Fruit fly (Drosophila melanogaster) whole organism, embryonic: ENCODE data around the gene CG43051.
A peak's percentile ranks its signal among the peaks of the same experiment; 100 is the strongest.

Experiments used
- ATbp ChIP-seq: fragments of 200-800 bp; sonication (Bioruptor generic); optimal IDR thresholded peaks from 2 replicates; lab custom pipeline; 2017; ENCODE audit warnings: missing biosample characterization, mild to moderate bottlenecking, missing genetic modification characterization, missing genetic modification reagents
- B-H1 ChIP-seq: fragments of 200-800 bp; sonication (Bioruptor generic); IDR thresholded peaks from 3 replicates; pipeline ENCODE4 v1.3.6; 2022; ENCODE audit warnings: missing biosample characterization, missing genetic modification characterization
- Bdp1 ChIP-seq: fragments of 200-800 bp; sonication (Bioruptor generic); optimal IDR thresholded peaks from 3 replicates; lab custom pipeline; 2016; ENCODE audit warnings: missing biosample characterization, missing genetic modification characterization
- CG10959 ChIP-seq: fragments of 200-800 bp; sonication (Bioruptor generic); IDR thresholded peaks from 2 replicates; pipeline ENCODE4 v1.3.6; 2022; ENCODE audit warnings: missing biosample characterization, missing genetic modification characterization
- CG11085 ChIP-seq: fragments of 200-800 bp; sonication (Bioruptor generic); IDR thresholded peaks from 2 replicates; pipeline ENCODE4 v1.3.6; 2022; ENCODE audit warnings: missing biosample characterization, missing genetic modification characterization
- CG12071 ChIP-seq: fragments of 200-800 bp; sonication (Bioruptor generic); optimal IDR thresholded peaks from 3 replicates; lab custom pipeline; 2018; ENCODE audit warnings: missing biosample characterization, mild to moderate bottlenecking, missing genetic modification characterization
- CG12104 ChIP-seq: fragments of 200-800 bp; sonication (Bioruptor generic); optimal IDR thresholded peaks from 3 replicates; lab custom pipeline; 2016; ENCODE audit warnings: missing biosample characterization, missing genetic modification characterization
- CG13123 ChIP-seq: fragments of 200-800 bp; sonication (Bioruptor generic); optimal IDR thresholded peaks from 2 replicates; lab custom pipeline; 2016; ENCODE audit warnings: missing biosample characterization, missing genetic modification characterization
- CG13424 ChIP-seq: fragments of 200-800 bp; sonication (Bioruptor generic); optimal IDR thresholded peaks from 2 replicates; lab custom pipeline; 2019; ENCODE audit warnings: missing biosample characterization, mild to moderate bottlenecking, missing genetic modification characterization, moderate library complexity
- CG2120 ChIP-seq: fragments of 200-800 bp; sonication (Bioruptor generic); optimal IDR thresholded peaks from 3 replicates; lab custom pipeline; 2016; ENCODE audit warnings: missing biosample characterization, missing genetic modification characterization
- CG2129 ChIP-seq: fragments of 200-800 bp; sonication (Bioruptor generic); IDR thresholded peaks from 2 replicates; pipeline ENCODE4 v1.3.6; 2022; ENCODE audit warnings: missing biosample characterization, missing genetic modification characterization; ENCODE audit not compliant: partially characterized antibody
- CG30403 ChIP-seq: fragments of 200-800 bp; sonication (Bioruptor generic); optimal IDR thresholded peaks from 3 replicates; lab custom pipeline; 2016; ENCODE audit warnings: missing biosample characterization, missing genetic modification characterization
- CG31365 ChIP-seq: fragments of 200-800 bp; sonication (Bioruptor generic); optimal IDR thresholded peaks from 2 replicates; lab custom pipeline; 2018; ENCODE audit warnings: missing biosample characterization, mild to moderate bottlenecking, missing genetic modification characterization
- CG32532 ChIP-seq: fragments of 200-800 bp; sonication (Bioruptor generic); IDR thresholded peaks from 2 replicates; pipeline ENCODE4 v1.3.6; 2022; ENCODE audit warnings: missing biosample characterization, missing genetic modification characterization
- CG32767 ChIP-seq: fragments of 200-800 bp; sonication (Bioruptor generic); IDR thresholded peaks from 2 replicates; pipeline ENCODE4 v1.3.6; 2022; ENCODE audit warnings: missing biosample characterization, missing genetic modification characterization
- CG4617 ChIP-seq: fragments of 200-800 bp; sonication (Bioruptor generic); optimal IDR thresholded peaks from 3 replicates; lab custom pipeline; 2016; ENCODE audit warnings: missing biosample characterization, missing genetic modification characterization, borderline replicate concordance
- CG5180 ChIP-seq: fragments of 200-800 bp; sonication (Bioruptor generic); optimal IDR thresholded peaks from 3 replicates; lab custom pipeline; 2017; ENCODE audit warnings: missing biosample characterization, missing genetic modification characterization, mild to moderate bottlenecking, moderate library complexity, missing genetic modification reagents
- CG6765 ChIP-seq: fragments of 200-800 bp; sonication (Bioruptor generic); optimal IDR thresholded peaks from 3 replicates; lab custom pipeline; 2017; ENCODE audit warnings: missing biosample characterization, mild to moderate bottlenecking, missing genetic modification characterization
- CG7357 ChIP-seq: fragments of 200-800 bp; sonication (Bioruptor generic); IDR thresholded peaks from 3 replicates; pipeline ENCODE4 v1.3.6; 2022; ENCODE audit warnings: missing biosample characterization, missing genetic modification characterization
- CG8478 ChIP-seq: fragments of >200 bp; optimal IDR thresholded peaks from 2 replicates; lab custom pipeline; 2018
- CG9797 ChIP-seq: fragments of 200-800 bp; sonication (Bioruptor generic); optimal IDR thresholded peaks from 3 replicates; lab custom pipeline; 2018; ENCODE audit warnings: missing biosample characterization, mild to moderate bottlenecking, missing genetic modification characterization
- CHES-1-like ChIP-seq: fragments of 200-800 bp; sonication (Bioruptor generic); optimal IDR thresholded peaks from 2 replicates; lab custom pipeline; 2016; ENCODE audit warnings: missing biosample characterization, missing genetic modification characterization
- Drgx ChIP-seq: fragments of 200-800 bp; sonication (Bioruptor generic); IDR thresholded peaks from 2 replicates; pipeline ENCODE4 v1.3.6; 2022; ENCODE audit warnings: missing biosample characterization, missing genetic modification characterization
- ERR ChIP-seq: fragments of 200-800 bp; sonication (Bioruptor generic); optimal IDR thresholded peaks from 2 replicates; lab custom pipeline; 2016; ENCODE audit warnings: missing biosample characterization, missing genetic modification characterization
- Elba2 ChIP-seq: fragments of 200-800 bp; sonication (Bioruptor generic); optimal IDR thresholded peaks from 3 replicates; lab custom pipeline; 2016; ENCODE audit warnings: missing biosample characterization, missing genetic modification characterization
- Ets65A ChIP-seq: fragments of 200-800 bp; sonication (Bioruptor generic); peaks from one replicate; lab custom pipeline; 2016; ENCODE audit warnings: missing biosample characterization, missing genetic modification characterization
- Gug ChIP-seq: fragments of 200-800 bp; sonication (Bioruptor generic); IDR thresholded peaks from 4 replicates; pipeline ENCODE4 v1.3.6; 2022; ENCODE audit warnings: missing biosample characterization, missing genetic modification characterization
- HmgZ ChIP-seq: fragments of 200-800 bp; sonication (Bioruptor generic); optimal IDR thresholded peaks from 2 replicates; lab custom pipeline; 2018; ENCODE audit warnings: missing biosample characterization, mild to moderate bottlenecking, missing genetic modification characterization
- Hr39 ChIP-seq: fragments of >200 bp; optimal IDR thresholded peaks from 2 replicates; lab custom pipeline; 2017
- Usf ChIP-seq: fragments of 200-800 bp; sonication (Bioruptor generic); optimal IDR thresholded peaks from 2 replicates; lab custom pipeline; 2017; ENCODE audit warnings: missing genotype, missing biosample characterization, missing genetic modification characterization
- ab ChIP-seq: fragments of 200-800 bp; sonication (Bioruptor generic); optimal IDR thresholded peaks from 2 replicates; lab custom pipeline; 2016; ENCODE audit warnings: missing biosample characterization, missing genetic modification characterization
- ac ChIP-seq: fragments of 200-800 bp; sonication (Bioruptor generic); optimal IDR thresholded peaks from 3 replicates; lab custom pipeline; 2017; ENCODE audit warnings: missing biosample characterization, mild to moderate bottlenecking, missing genetic modification characterization
- al ChIP-seq: fragments of 200-800 bp; sonication (Bioruptor generic); IDR thresholded peaks from 2 replicates; pipeline ENCODE4 v1.3.6; 2022; ENCODE audit warnings: missing biosample characterization, missing genetic modification characterization
- bcd ChIP-seq: fragments of 200-800 bp; sonication (Bioruptor generic); optimal IDR thresholded peaks from 2 replicates; lab custom pipeline; 2017; ENCODE audit warnings: missing biosample characterization, mild to moderate bottlenecking, missing genetic modification characterization
- crol ChIP-seq: fragments of 200-800 bp; sonication (Bioruptor generic); IDR thresholded peaks from 2 replicates; pipeline ENCODE4 v1.3.6; 2022; ENCODE audit warnings: missing biosample characterization, missing genetic modification characterization
- dati ChIP-seq: fragments of 200-800 bp; sonication (Bioruptor generic); IDR thresholded peaks from 2 replicates; pipeline ENCODE4 v1.3.6; 2022; ENCODE audit warnings: missing biosample characterization, missing genetic modification characterization
- eyg ChIP-seq: fragments of 200-800 bp; sonication (Bioruptor generic); optimal IDR thresholded peaks from 3 replicates; lab custom pipeline; 2016; ENCODE audit warnings: missing biosample characterization, missing genetic modification characterization
- fd3F ChIP-seq: fragments of 200-800 bp; sonication (Bioruptor generic); optimal IDR thresholded peaks from 2 replicates; lab custom pipeline; 2018; ENCODE audit warnings: missing biosample characterization, mild to moderate bottlenecking, missing genetic modification characterization, moderate library complexity
- gce ChIP-seq: fragments of 200-800 bp; sonication (Bioruptor generic); IDR thresholded peaks from 3 replicates; pipeline ENCODE4 v1.3.6; 2022; ENCODE audit warnings: missing biosample characterization, missing genetic modification characterization
- hb ChIP-seq: fragments of 200-800 bp; sonication (Bioruptor generic); IDR thresholded peaks from 3 replicates; pipeline ENCODE4 v1.3.6; 2022; ENCODE audit warnings: missing biosample characterization, missing genetic modification characterization; ENCODE audit not compliant: partially characterized antibody
- nerfin-2 ChIP-seq: fragments of 200-800 bp; sonication (Bioruptor generic); IDR thresholded peaks from 2 replicates; pipeline ENCODE4 v1.3.6; 2022; ENCODE audit warnings: missing biosample characterization, missing genetic modification characterization; ENCODE audit not compliant: partially characterized antibody
- odd ChIP-seq: fragments of 200-800 bp; sonication (Bioruptor generic); optimal IDR thresholded peaks from 2 replicates; lab custom pipeline; 2017; ENCODE audit warnings: missing biosample characterization, mild to moderate bottlenecking, missing genetic modification characterization
- psq ChIP-seq: fragments of 200-800 bp; sonication (Bioruptor generic); optimal IDR thresholded peaks from 2 replicates; lab custom pipeline; 2017; ENCODE audit warnings: missing biosample characterization, missing genetic modification characterization
- repo ChIP-seq: fragments of 200-800 bp; sonication (Bioruptor generic); optimal IDR thresholded peaks from 2 replicates; lab custom pipeline; 2016; ENCODE audit warnings: missing biosample characterization, missing genetic modification characterization
- row ChIP-seq: fragments of 200-800 bp; sonication (Bioruptor generic); IDR thresholded peaks from 3 replicates; pipeline ENCODE4 v1.3.6; 2022; ENCODE audit warnings: missing biosample characterization, missing genetic modification characterization
- schlank ChIP-seq: fragments of 200-800 bp; sonication (Bioruptor generic); optimal IDR thresholded peaks from 2 replicates; lab custom pipeline; 2018; ENCODE audit warnings: missing biosample characterization, mild to moderate bottlenecking, missing genetic modification characterization
- sens-2 ChIP-seq: fragments of 200-800 bp; sonication (Bioruptor generic); IDR thresholded peaks from 2 replicates; pipeline ENCODE4 v1.3.6; 2022; ENCODE audit warnings: missing biosample characterization, missing genetic modification characterization
- sisA ChIP-seq: fragments of 200-800 bp; sonication (Bioruptor generic); IDR thresholded peaks from 2 replicates; pipeline ENCODE4 v1.3.6; 2022; ENCODE audit warnings: missing biosample characterization, missing genetic modification characterization
- so ChIP-seq: fragments of 200-800 bp; sonication (Bioruptor generic); IDR thresholded peaks from 3 replicates; pipeline ENCODE4 v1.3.6; 2022; ENCODE audit warnings: missing biosample characterization, missing genetic modification characterization
- sqz ChIP-seq: fragments of 200-800 bp; sonication (Bioruptor generic); optimal IDR thresholded peaks from 3 replicates; lab custom pipeline; 2018; ENCODE audit warnings: missing biosample characterization, mild to moderate bottlenecking, missing genetic modification characterization
- tin ChIP-seq: fragments of 200-800 bp; sonication (Bioruptor generic); optimal IDR thresholded peaks from 3 replicates; lab custom pipeline; 2016; ENCODE audit warnings: missing biosample characterization, missing genetic modification characterization
- usp ChIP-seq: fragments of >200 bp; optimal IDR thresholded peaks from 2 replicates; lab custom pipeline; 2017; ENCODE audit warnings: missing biosample characterization, missing genetic modification characterization

CG43051 gene

DNA sequence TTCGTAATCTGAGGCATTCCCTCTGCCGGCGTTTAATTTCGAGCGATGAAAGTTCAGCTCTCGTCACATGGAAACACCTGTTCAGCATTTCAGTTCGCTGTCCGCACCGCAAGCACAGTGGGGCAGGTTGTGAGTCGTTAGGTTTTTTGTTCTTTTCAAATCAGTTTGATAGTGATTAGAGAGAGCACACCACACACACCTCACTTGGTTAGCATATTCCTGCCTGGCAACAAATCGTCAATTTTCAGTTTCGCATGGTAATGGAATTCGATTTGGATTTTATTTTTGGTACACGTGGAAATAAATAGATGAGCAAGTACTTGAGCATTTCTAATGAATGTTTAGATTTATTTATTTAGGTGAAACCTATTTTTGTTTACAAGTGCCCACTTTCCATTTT lies 20.6 kb downstream of the CG43051 start (continued):
- TF ChIP-seq CG9797 (GFP tag; lab: Kevin White, UChicago) (no peak), usp (no peak), dati (GFP tag; lab: Robert Waterston, UW) (0 out of 2 replicates have a peak, but pooled peaks have one; percentile 16), gce (no peak), HmgZ (tag; lab: Kevin White, UChicago) (peak; percentile 1), psq (no peak), Drgx (GFP tag; lab: Robert Waterston, UW) (no peak), sisA (no peak), bcd (no peak), CHES-1-like (GFP tag; lab: Kevin White, UChicago) (no peak), Usf (GFP tag; lab: Kevin White, UChicago) (no peak), Hr39 (lab: Kevin White, UChicago) (no peak), fd3F (GFP tag; lab: Kevin White, UChicago) (no peak), CG6765 (no peak), B-H1 (no peak), ERR (GFP tag; lab: Kevin White, UChicago) (no peak), Elba2 (no peak), eyg (no peak), CG32532 (peak; percentile 27; the same call in 1 of the 2 replicates), Gug (no peak), ac (GFP tag; lab: Kevin White, UChicago) (no peak), CG2120 (GFP tag; lab: Kevin White, UChicago) (peak; percentile 5), al (GFP tag; lab: Robert Waterston, UW) (no peak), so (GFP tag; lab: Robert Waterston, UW) (0 out of 3 replicates have a peak, but pooled peaks have one; percentile 13), CG11085 (GFP tag; lab: Robert Waterston, UW) (no peak)
- TF ChIP-seq, all 482 proteins: peak for 26

DNA sequence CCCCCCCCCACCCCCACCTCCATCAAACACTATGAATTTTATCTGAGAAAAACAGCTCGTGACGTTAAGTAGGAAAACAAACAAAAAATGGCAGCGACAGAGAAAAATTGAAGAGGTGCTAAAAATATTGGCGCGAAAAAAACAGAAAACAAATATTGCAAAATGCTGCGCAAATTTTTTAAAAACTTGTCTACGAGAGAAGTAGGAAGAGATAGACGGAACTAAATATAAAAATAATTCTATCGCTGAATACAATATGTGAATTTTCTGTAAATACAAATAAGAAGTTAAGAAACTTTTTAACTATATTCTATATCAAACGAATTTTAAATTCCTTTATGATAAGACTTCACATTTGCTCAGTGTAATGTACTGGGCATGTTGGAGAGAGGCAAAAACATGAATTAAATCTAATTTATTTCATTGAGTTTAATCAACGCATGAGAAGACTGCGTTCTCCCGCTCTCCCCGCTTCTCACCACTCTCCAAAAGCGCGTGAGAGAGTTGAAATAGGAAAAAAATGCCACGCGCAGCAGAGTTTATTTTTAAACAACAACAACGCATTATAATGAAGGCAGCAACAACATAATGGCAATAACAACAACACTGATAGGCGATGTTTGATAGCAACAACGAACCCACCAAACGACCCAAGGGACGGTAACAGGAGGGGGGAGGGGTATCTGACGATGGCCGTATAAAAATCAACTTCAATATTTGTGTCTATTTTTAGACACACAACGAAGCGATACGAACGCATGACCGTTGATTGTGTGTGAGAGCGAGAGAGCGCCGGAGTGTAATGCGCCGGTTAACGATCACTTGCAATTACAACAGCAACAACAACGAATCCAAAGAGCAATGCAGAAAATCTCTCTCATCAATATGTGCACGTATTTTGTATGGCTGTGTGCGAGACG lies 21.6 kb downstream of the CG43051 start:
- TF ChIP-seq CG13424 (tag; lab: Kevin White, UChicago) (no peak), CG32767 (GFP tag; lab: Robert Waterston, UW) (0 out of 2 replicates have a peak, but pooled peaks have one; percentile 29), CG12104 (GFP tag; lab: Kevin White, UChicago) (no peak), repo (GFP tag; lab: Kevin White, UChicago) (peak; percentile 10), CG2129 (no peak; the same call in 1 of the 2 replicates), sens-2 (GFP tag; lab: Robert Waterston, UW) (no peak), odd (GFP tag; lab: Kevin White, UChicago) (no peak), CG31365 (tag; lab: Kevin White, UChicago) (peak; percentile 39), hb (GFP tag; lab: Robert Waterston, UW) (no peak), CG4617 (GFP tag; lab: Kevin White, UChicago) (no peak), crol (GFP tag; lab: Robert Waterston, UW) (peak; percentile 100), ATbp (GFP tag; lab: Kevin White, UChicago) (no peak), CG13123 (no peak), CG8478 (lab: Kevin White, UChicago) (no peak), CG10959 (GFP tag; lab: Robert Waterston, UW) (no peak), CG12071 (no peak), row (peak; percentile 48), B-H1 (peak; percentile 13; the same call in 1 of the 3 replicates), tin (GFP tag; lab: Kevin White, UChicago) (no peak), sqz (GFP tag; lab: Kevin White, UChicago) (peak; percentile 98), CG30403 (peak; percentile 32), Ets65A (GFP tag; lab: Kevin White, UChicago) (no peak), Bdp1 (GFP tag; lab: Kevin White, UChicago) (no peak), ab (GFP tag; lab: Kevin White, UChicago) (no peak), schlank (tag; lab: Kevin White, UChicago) (no peak), CG5180 (GFP tag; lab: Kevin White, UChicago) (peak; percentile 46), nerfin-2 (0 out of 2 replicates have a peak, but pooled peaks have one; percentile 20), CG7357 (GFP tag; lab: Robert Waterston, UW) (no peak)
